Worm (Caenorhabditis elegans) whole organism, L4/young adult: ENCODE results near the gene msp-74.

Experiments used
- W03F9.2 ChIP-seq: fragments of 150-350 bp; optimal IDR thresholded peaks from 2 replicates; lab custom pipeline; 2014; ENCODE audit warnings: missing biosample characterization, missing genetic modification characterization
- him-1 ChIP-seq: sonication (generic microtip); optimal IDR thresholded peaks from 2 replicates; lab custom pipeline; 2016; ENCODE audit warnings: missing genotype, missing genetic modification reagents, missing genetic modification characterization, missing compliant biosample characterization

DNA sequence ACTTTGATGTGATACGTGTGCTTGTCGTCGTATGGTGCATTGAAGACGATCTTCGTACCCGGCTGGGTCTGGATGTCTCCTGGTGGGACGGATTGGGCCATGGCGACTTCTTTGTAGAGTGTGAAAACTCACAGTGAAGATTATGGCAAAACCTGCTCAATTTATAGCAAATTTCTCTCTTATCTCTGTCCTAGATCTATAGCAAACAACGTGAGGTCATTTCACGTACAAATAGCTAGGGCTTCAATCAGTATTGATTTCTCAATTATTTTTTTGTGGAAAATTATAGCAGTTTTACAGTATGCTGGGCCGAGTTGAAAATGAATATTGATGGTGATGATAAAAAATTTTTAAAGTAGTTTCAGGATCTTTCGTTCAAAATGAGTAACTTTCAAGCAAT is 41.8 kb upstream of the msp-74 start, which contains the start of gene msp-45:
- TF ChIP-seq W03F9.2 (tag; lab: Kevin White, UChicago) (no peak), him-1 (tag; lab: Kevin White, UChicago) (no peak)
